Worm (Caenorhabditis elegans): ENCODE results near the gene E02H1.5.

E02H1.5 gene

ce11 chrII:9646122-9646555, 51.1 kb downstream of the E02H1.5 start (continued):
- TF ChIP-seq daf-12 (tag; optimal IDR thresholded peaks at IDR 0.05) (no peak), mxl-2 (GFP tag; conservative IDR thresholded peaks at IDR 0.05) (no peak), ceh-62 (tag; optimal IDR thresholded peaks at IDR 0.05) (no peak), ZK546.5 (tag; optimal IDR thresholded peaks at IDR 0.05) (no peak), T20F7.1 (GFP tag; optimal IDR thresholded peaks at IDR 0.05) (peak; percentile 8), jun-1 (tag; optimal IDR thresholded peaks at IDR 0.05) (no peak), mes-2 (tag; optimal IDR thresholded peaks at IDR 0.05; ENCODE audit: poor library complexity, severe bottlenecking) (peak; percentile 72), zag-1 (tag; optimal IDR thresholded peaks at IDR 0.05) (no peak), ztf-7 (tag; optimal IDR thresholded peaks at IDR 0.05) (peak; percentile 2), zfp-3 (GFP tag; conservative IDR thresholded peaks at IDR 0.05) (no peak), set-16 (GFP tag; IDR thresholded peaks at IDR 0.05) (peak; percentile 49), ZK337.2 (GFP tag; IDR thresholded peaks at IDR 0.05) (no peak), Y48G9A.11 (GFP tag; IDR thresholded peaks at IDR 0.05) (no peak), skn-1 (tag; optimal IDR thresholded peaks at IDR 0.05) (no peak), ceh-20 (GFP tag; IDR thresholded peaks at IDR 0.05) (no peak; the same call in 1 of the 2 replicates), madf-9 (GFP tag; conservative IDR thresholded peaks at IDR 0.05) (no peak), lir-3 (tag; optimal IDR thresholded peaks at IDR 0.05) (no peak), Y5F2A.4 (GFP tag; optimal IDR thresholded peaks at IDR 0.05) (no peak), lim-7 (GFP tag; IDR thresholded peaks at IDR 0.05) (peak; percentile 39; the same call in 1 of the 2 replicates), hlh-11 (tag; optimal IDR thresholded peaks at IDR 0.05) (peak; percentile 93), duxl-1 (tag; optimal IDR thresholded peaks at IDR 0.05; ENCODE audit: poor library complexity) (no peak), zfp-2 (tag; optimal IDR thresholded peaks at IDR 0.05) (no peak), nhr-10 (tag; optimal IDR thresholded peaks at IDR 0.05) (no peak), aly-2 (tag; optimal IDR thresholded peaks at IDR 0.05) (no peak), hmg-1.1 (GFP tag; IDR thresholded peaks at IDR 0.05) (peak; percentile 83), ztf-11 (tag; optimal IDR thresholded peaks at IDR 0.05) (no peak), F37D6.2 (tag; optimal IDR thresholded peaks at IDR 0.05) (peak; percentile 0), spr-3 (GFP tag; optimal IDR thresholded peaks at IDR 0.05) (no peak), egl-27 (tag; optimal IDR thresholded peaks at IDR 0.05) (no peak), nhr-48 (tag; optimal IDR thresholded peaks at IDR 0.05) (peak; percentile 36), nhr-28 (tag; optimal IDR thresholded peaks at IDR 0.05) (peak; percentile 81), unc-130 (GFP tag; optimal IDR thresholded peaks at IDR 0.05) (no peak), nhr-42 (GFP tag; IDR thresholded peaks at IDR 0.05) (no peak), gei-8 (GFP tag; optimal IDR thresholded peaks at IDR 0.05) (no peak), D1046.2 (GFP tag; IDR thresholded peaks at IDR 0.05) (no peak), mdl-1 (tag; optimal IDR thresholded peaks at IDR 0.05) (peak in 1 of 2 experiments; percentile 74), pha-4 (GFP tag; IDR thresholded peaks at IDR 0.05) (no peak), pha-4 (tag; optimal IDR thresholded peaks at IDR 0.05) (no peak), aha-1 (tag) (no peak), nhr-77 (tag; optimal IDR thresholded peaks at IDR 0.05) (peak; percentile 28), Y105C5A.15 (GFP tag; IDR thresholded peaks at IDR 0.05) (no peak), mdt-29 (GFP tag; IDR thresholded peaks at IDR 0.05) (no peak), ceh-32 (tag; optimal IDR thresholded peaks at IDR 0.05; ENCODE audit: poor library complexity) (no peak), nhr-102 (tag; optimal IDR thresholded peaks at IDR 0.05) (no peak), hlh-30 (tag; optimal IDR thresholded peaks at IDR 0.05; ENCODE audit: insufficient read depth) (peak; percentile 87), ama-1 (optimal IDR thresholded peaks at IDR 0.05) (peak; percentile 40), lsy-2 (tag; optimal IDR thresholded peaks at IDR 0.05) (peak; percentile 62 to 70), php-3 (GFP tag; IDR thresholded peaks at IDR 0.05) (no peak), unc-62 (GFP tag; optimal IDR thresholded peaks at IDR 0.05 in 1 of 2) (peak in 1 of 2 experiments; percentile 99), unc-62 (tag; optimal IDR thresholded peaks at IDR 0.05) (no peak), arid-1 (GFP tag; conservative IDR thresholded peaks at IDR 0.05) (no peak), lin-1 (GFP tag; IDR thresholded peaks at IDR 0.05) (no peak)

All from whole organism, L4 larva.